Worm (Caenorhabditis elegans): Measurements from ENCODE around the gene acr-15.
A peak's percentile ranks its signal among the peaks of the same experiment; 100 is the strongest.

Gene acr-15

ce11 chrV:8520846-8521553, 31.5 kb upstream of the acr-15 start, which contains the start of the genes F45F2.11 and otpl-7 (continued):
- no peak for TF ChIP-seq fkh-3 (tag; optimal IDR thresholded peaks at IDR 0.05)
- no peak for TF ChIP-seq B0261.1 (tag; optimal IDR thresholded peaks at IDR 0.05)
- no peak for TF ChIP-seq lin-40 (tag; optimal IDR thresholded peaks at IDR 0.05)

- TF ChIP-seq nhr-27 (tag; optimal IDR thresholded peaks at IDR 0.05), result no peak
- TF ChIP-seq nhr-90 (tag; optimal IDR thresholded peaks at IDR 0.05), result no peak
- TF ChIP-seq nfyb-1 (GFP tag; IDR thresholded peaks at IDR 0.05), result no peak
- no peak for TF ChIP-seq ceh-79 (tag; optimal IDR thresholded peaks at IDR 0.05)
- no peak for TF ChIP-seq mel-28 (tag; optimal IDR thresholded peaks at IDR 0.05; ENCODE audit: borderline replicate concordance)
- no peak for TF ChIP-seq bed-2 (GFP tag; IDR thresholded peaks at IDR 0.05)
- no peak for TF ChIP-seq lag-1 (GFP tag; IDR thresholded peaks at IDR 0.05)
- no peak for TF ChIP-seq F39B2.1 (GFP tag; IDR thresholded peaks at IDR 0.05)
- TF ChIP-seq lin-35 (GFP tag; optimal IDR thresholded peaks at IDR 0.05), result no peak
- no peak for TF ChIP-seq unc-130 (GFP tag; optimal IDR thresholded peaks at IDR 0.05)
- no peak for TF ChIP-seq Y95B8A.8 (GFP tag; IDR thresholded peaks at IDR 0.05)
- no peak for TF ChIP-seq ama-1 (optimal IDR thresholded peaks at IDR 0.05)
- no peak for TF ChIP-seq ama-1 (GFP tag; optimal IDR thresholded peaks at IDR 0.05)
- no peak for TF ChIP-seq pha-4 (tag; optimal IDR thresholded peaks at IDR 0.05)
Measured at ce11 chrV:8525774-8526173, 26.7 kb upstream of the acr-15 start, which contains the start of gene otpl-6. Gene otpl-6 (plus strand): TSS chrV:8526074.

ce11 chrV:8529219-8529618, 23.3 kb upstream of the acr-15 start, which contains the start of gene otpl-5:
Gene otpl-5 (plus strand): TSS chrV:8529519.
- TF ChIP-seq C17E4.6 (GFP tag; IDR thresholded peaks at IDR 0.05), result no peak
- TF ChIP-seq ZK185.1 (tag; optimal IDR thresholded peaks at IDR 0.05; ENCODE audit: poor library complexity, severe bottlenecking), result no peak
- TF ChIP-seq lin-54 (GFP tag; optimal IDR thresholded peaks at IDR 0.05), result no peak
- TF ChIP-seq B0261.1 (tag; optimal IDR thresholded peaks at IDR 0.05), result no peak
- no peak for TF ChIP-seq gei-17 (GFP tag; optimal IDR thresholded peaks at IDR 0.05)
- TF ChIP-seq bed-2 (GFP tag; IDR thresholded peaks at IDR 0.05), result no peak
- TF ChIP-seq rec-8 (tag; optimal IDR thresholded peaks at IDR 0.05), result no peak
- no peak for TF ChIP-seq hsf-1 (GFP tag; IDR thresholded peaks at IDR 0.05)
- no peak for TF ChIP-seq hmg-20 (GFP tag; IDR thresholded peaks at IDR 0.05)
- TF ChIP-seq ccch-3 (GFP tag; optimal IDR thresholded peaks at IDR 0.05), result no peak
- no peak for TF ChIP-seq nhr-80 (tag; optimal IDR thresholded peaks at IDR 0.05)

- TF ChIP-seq madf-6 (GFP tag; IDR thresholded peaks at IDR 0.05), result peak; percentile 5; the same call in 1 of the 2 replicates
Measured at ce11 chrV:8533067-8533466, 19.4 kb upstream of the acr-15 start, which contains the start of the genes his-8 and his-7. Gene his-8 (minus strand): TSS chrV:8533086. Gene his-7 (plus strand): TSS chrV:8533379.

- TF ChIP-seq pbrm-1 (GFP tag; IDR thresholded peaks at IDR 0.05) (no peak), madf-3 (GFP tag; IDR thresholded peaks at IDR 0.05) (no peak), gei-17 (GFP tag; optimal IDR thresholded peaks at IDR 0.05) (no peak), akir-1 (GFP tag; optimal IDR thresholded peaks at IDR 0.05) (no peak), sptf-2 (GFP tag; optimal IDR thresholded peaks at IDR 0.05) (no peak), pha-4 (tag; optimal IDR thresholded peaks at IDR 0.05) (no peak), rec-8 (tag; optimal IDR thresholded peaks at IDR 0.05) (no peak), ZK185.1 (tag; optimal IDR thresholded peaks at IDR 0.05; ENCODE audit: poor library complexity, severe bottlenecking) (no peak), bed-1 (GFP tag; IDR thresholded peaks at IDR 0.05) (no peak), rcor-1 (GFP tag; IDR thresholded peaks at IDR 0.05) (no peak), ceh-79 (tag; optimal IDR thresholded peaks at IDR 0.05) (no peak), lin-40 (tag; optimal IDR thresholded peaks at IDR 0.05) (no peak)
Measured at ce11 chrV:8533916-8534315, 18.6 kb upstream of the acr-15 start.

All from whole organism, young adult.